Fruit fly (Drosophila melanogaster) whole organism, embryonic: Measurements from ENCODE around the gene CG12024.

ENCODE experiments used
- Bteb2 ChIP-seq: fragments of 200-800 bp; sonication (Bioruptor generic); optimal IDR thresholded peaks from 2 replicates; lab custom pipeline; 2016; ENCODE audit warnings: missing biosample characterization, missing genetic modification characterization
- CG10431 ChIP-seq: fragments of 200-800 bp; sonication (Bioruptor generic); optimal IDR thresholded peaks from 3 replicates; lab custom pipeline; 2018; ENCODE audit warnings: missing biosample characterization, mild to moderate bottlenecking, missing genetic modification characterization
- CG10543 ChIP-seq: fragments of 200-800 bp; sonication (Bioruptor generic); optimal IDR thresholded peaks from 3 replicates; lab custom pipeline; 2017; ENCODE audit warnings: missing biosample characterization, mild to moderate bottlenecking, missing genetic modification characterization, moderate library complexity
- CG10979 ChIP-seq: fragments of 200-800 bp; sonication (Bioruptor generic); optimal IDR thresholded peaks from 2 replicates; lab custom pipeline; 2018; ENCODE audit warnings: missing biosample characterization, mild to moderate bottlenecking, missing genetic modification characterization, moderate library complexity
- CG11398 ChIP-seq: fragments of 200-800 bp; sonication (Bioruptor generic); optimal IDR thresholded peaks from 2 replicates; lab custom pipeline; 2016; ENCODE audit warnings: missing biosample characterization, missing genetic modification characterization
- CG11456 ChIP-seq: fragments of 200-800 bp; sonication (Bioruptor generic); IDR thresholded peaks from 3 replicates; pipeline ENCODE4 v1.3.6; 2022; ENCODE audit warnings: missing biosample characterization, missing genetic modification characterization
- CG11695 ChIP-seq: fragments of 200-800 bp; sonication (Bioruptor generic); IDR thresholded peaks from 3 replicates; pipeline ENCODE4 v1.3.6; 2022; ENCODE audit warnings: missing biosample characterization, missing genetic modification characterization
- CG12236 ChIP-seq: fragments of 200-800 bp; sonication (Bioruptor generic); optimal IDR thresholded peaks from 2 replicates; lab custom pipeline; 2016; ENCODE audit warnings: missing biosample characterization, missing genetic modification characterization
- CG13287 ChIP-seq: fragments of 200-800 bp; sonication (Bioruptor generic); IDR thresholded peaks from 2 replicates; pipeline ENCODE4 v1.3.6; 2022; ENCODE audit warnings: missing biosample characterization, missing genetic modification characterization; ENCODE audit not compliant: partially characterized antibody
- CG13296 ChIP-seq: fragments of 200-800 bp; sonication (Bioruptor generic); optimal IDR thresholded peaks from 3 replicates; lab custom pipeline; 2018; ENCODE audit warnings: missing biosample characterization, mild to moderate bottlenecking, missing genetic modification characterization
- CG17385 ChIP-seq: fragments of 200-800 bp; sonication (Bioruptor generic); optimal IDR thresholded peaks from 3 replicates; lab custom pipeline; 2018; ENCODE audit warnings: missing biosample characterization, mild to moderate bottlenecking, missing genetic modification characterization
- CG2129 ChIP-seq: fragments of 200-800 bp; sonication (Bioruptor generic); IDR thresholded peaks from 2 replicates; pipeline ENCODE4 v1.3.6; 2022; ENCODE audit warnings: missing biosample characterization, missing genetic modification characterization; ENCODE audit not compliant: partially characterized antibody
- CG30403 ChIP-seq: fragments of 200-800 bp; sonication (Bioruptor generic); optimal IDR thresholded peaks from 3 replicates; lab custom pipeline; 2016; ENCODE audit warnings: missing biosample characterization, missing genetic modification characterization
- CG31441 ChIP-seq: fragments of 200-800 bp; sonication (Bioruptor generic); IDR thresholded peaks from 2 replicates; pipeline ENCODE4 v1.3.6; 2022; ENCODE audit warnings: missing biosample characterization, missing genetic modification characterization
- CG42726 ChIP-seq: fragments of 200-800 bp; sonication (Bioruptor generic); IDR thresholded peaks from 2 replicates; pipeline ENCODE4 v1.3.6; 2022; ENCODE audit warnings: missing biosample characterization, missing genetic modification characterization; ENCODE audit not compliant: partially characterized antibody
- CG4404 ChIP-seq: fragments of 200-800 bp; sonication (Bioruptor generic); IDR thresholded peaks from 2 replicates; pipeline ENCODE4 v1.3.6; 2022; ENCODE audit warnings: missing biosample characterization, missing genetic modification characterization
- CG9817 ChIP-seq: fragments of 200-800 bp; sonication (Bioruptor generic); optimal IDR thresholded peaks from 2 replicates; lab custom pipeline; 2018; ENCODE audit warnings: missing biosample characterization, mild to moderate bottlenecking, missing genetic modification characterization, moderate library complexity
- Dfd ChIP-seq, 2 experiments: fragments of >200 bp; optimal IDR thresholded peaks; 2 replicates each; lab custom pipeline; 2017; ENCODE audit warnings: missing biosample characterization in 2 of 2, missing genetic modification characterization in 2 of 2
- Dref ChIP-seq: fragments of 200-800 bp; sonication (Bioruptor generic); IDR thresholded peaks from 2 replicates; pipeline ENCODE4 v1.3.6; 2022; ENCODE audit warnings: missing biosample characterization, missing genetic modification characterization
- Fer1 ChIP-seq: fragments of 200-800 bp; sonication (Bioruptor generic); optimal IDR thresholded peaks from 2 replicates; lab custom pipeline; 2017; ENCODE audit warnings: missing biosample characterization, mild to moderate bottlenecking, missing genetic modification characterization
- HLH3B ChIP-seq: fragments of 200-800 bp; sonication (Bioruptor generic); IDR thresholded peaks from 2 replicates; pipeline ENCODE4 v1.3.6; 2022; ENCODE audit warnings: missing biosample characterization, missing genetic modification characterization
- HLH4C ChIP-seq: fragments of 200-800 bp; sonication (Bioruptor generic); IDR thresholded peaks from 3 replicates; pipeline ENCODE4 v1.3.6; 2022; ENCODE audit warnings: missing biosample characterization, missing genetic modification characterization; ENCODE audit not compliant: partially characterized antibody
- HmgZ ChIP-seq: fragments of 200-800 bp; sonication (Bioruptor generic); optimal IDR thresholded peaks from 2 replicates; lab custom pipeline; 2018; ENCODE audit warnings: missing biosample characterization, mild to moderate bottlenecking, missing genetic modification characterization
- Lhr ChIP-seq: fragments of 200-800 bp; sonication (Bioruptor generic); optimal IDR thresholded peaks from 3 replicates; lab custom pipeline; 2017; ENCODE audit warnings: mild to moderate bottlenecking, missing biosample characterization, missing genetic modification reagents, missing genetic modification characterization
- Opbp ChIP-seq: fragments of 200-800 bp; sonication (Bioruptor generic); IDR thresholded peaks from 3 replicates; pipeline ENCODE4 v1.3.6; 2022; ENCODE audit warnings: missing biosample characterization, missing genetic modification characterization; ENCODE audit not compliant: partially characterized antibody
- Pdp1 ChIP-seq, 2 experiments: fragments of 200-800 bp; sonication (Bioruptor generic); optimal IDR thresholded peaks; 3 replicates each; lab custom pipeline; 2016; ENCODE audit warnings: missing biosample characterization in 2 of 2, missing genetic modification characterization in 2 of 2, mild to moderate bottlenecking in 1 of 2, moderate library complexity in 1 of 2
- Rx ChIP-seq: fragments of 200-800 bp; sonication (Bioruptor generic); IDR thresholded peaks from 2 replicates; pipeline ENCODE4 v1.3.6; 2022; ENCODE audit warnings: missing biosample characterization, missing genetic modification characterization
- TFAM ChIP-seq: fragments of 200-800 bp; sonication (Bioruptor generic); optimal IDR thresholded peaks from 2 replicates; lab custom pipeline; 2017; ENCODE audit warnings: missing biosample characterization, missing genetic modification characterization, inconsistent platforms
- Xbp1 ChIP-seq: fragments of 200-800 bp; sonication (Bioruptor generic); optimal IDR thresholded peaks from 3 replicates; lab custom pipeline; 2016; ENCODE audit warnings: missing biosample characterization, mild to moderate bottlenecking, missing genetic modification characterization
- chinmo ChIP-seq: fragments of 200-800 bp; sonication (Bioruptor generic); IDR thresholded peaks from 4 replicates; pipeline ENCODE4 v1.3.6; 2022; ENCODE audit warnings: missing biosample characterization, missing genetic modification characterization; ENCODE audit not compliant: partially characterized antibody
- chm ChIP-seq: fragments of 200-800 bp; sonication (Bioruptor generic); IDR thresholded peaks from 2 replicates; pipeline ENCODE4 v1.3.6; 2022; ENCODE audit warnings: missing biosample characterization, missing genetic modification characterization
- disco-r ChIP-seq: fragments of 200-800 bp; sonication (Bioruptor generic); optimal IDR thresholded peaks from 2 replicates; lab custom pipeline; 2016; ENCODE audit warnings: missing biosample characterization, missing genetic modification characterization
- dm ChIP-seq: fragments of 200-800 bp; sonication (Bioruptor generic); optimal IDR thresholded peaks from 3 replicates; lab custom pipeline; 2016; ENCODE audit warnings: missing biosample characterization, missing genetic modification characterization
- dysf ChIP-seq: fragments of 200-800 bp; sonication (Bioruptor generic); IDR thresholded peaks from 3 replicates; pipeline ENCODE4 v1.3.6; 2022; ENCODE audit warnings: missing biosample characterization, missing genetic modification characterization
- fru ChIP-seq: fragments of >200 bp; optimal IDR thresholded peaks from 2 replicates; lab custom pipeline; 2017
- grn ChIP-seq: fragments of 200-800 bp; sonication (Bioruptor generic); optimal IDR thresholded peaks from 3 replicates; lab custom pipeline; 2017; ENCODE audit warnings: missing biosample characterization, missing genetic modification characterization
- gsb-n ChIP-seq: fragments of 200-800 bp; sonication (Bioruptor generic); optimal IDR thresholded peaks from 3 replicates; lab custom pipeline; 2018; ENCODE audit warnings: missing biosample characterization, mild to moderate bottlenecking, missing genetic modification characterization
- nerfin-1 ChIP-seq: fragments of 200-800 bp; sonication (Bioruptor generic); optimal IDR thresholded peaks from 3 replicates; lab custom pipeline; 2019; ENCODE audit warnings: missing biosample characterization, mild to moderate bottlenecking, missing genetic modification characterization, moderate library complexity
- nom ChIP-seq: fragments of 200-800 bp; sonication (Bioruptor generic); optimal IDR thresholded peaks from 2 replicates; lab custom pipeline; 2017; ENCODE audit warnings: missing biosample characterization, missing genetic modification characterization, mild to moderate bottlenecking, moderate library complexity, missing genetic modification reagents
- onecut ChIP-seq: fragments of 200-800 bp; sonication (Bioruptor generic); IDR thresholded peaks from 2 replicates; pipeline ENCODE4 v1.3.6; 2022; ENCODE audit warnings: missing biosample characterization, missing genetic modification characterization
- pfk ChIP-seq: fragments of 200-800 bp; sonication (Bioruptor generic); optimal IDR thresholded peaks from 2 replicates; lab custom pipeline; 2018; ENCODE audit warnings: missing biosample characterization, mild to moderate bottlenecking, missing genetic modification characterization, moderate library complexity
- sd ChIP-seq: fragments of 200-800 bp; sonication (Bioruptor generic); optimal IDR thresholded peaks from 3 replicates; lab custom pipeline; 2018; ENCODE audit warnings: missing biosample characterization, mild to moderate bottlenecking, missing genetic modification characterization, moderate library complexity
- sob ChIP-seq: fragments of 200-800 bp; sonication (Bioruptor generic); IDR thresholded peaks from 2 replicates; pipeline ENCODE4 v1.3.6; 2022; ENCODE audit warnings: missing biosample characterization, missing genetic modification characterization
- tap ChIP-seq: fragments of 200-800 bp; optimal IDR thresholded peaks from 3 replicates; lab custom pipeline; 2019; ENCODE audit warnings: missing biosample characterization, mild to moderate bottlenecking, missing genetic modification characterization, moderate library complexity
- tio ChIP-seq: fragments of 200-800 bp; sonication (Bioruptor generic); optimal IDR thresholded peaks from 2 replicates; lab custom pipeline; 2017; ENCODE audit warnings: missing biosample characterization, missing genetic modification characterization, inconsistent platforms
- tna ChIP-seq: fragments of 200-800 bp; sonication (Bioruptor generic); IDR thresholded peaks from 2 replicates; pipeline ENCODE4 v1.3.6; 2022; ENCODE audit warnings: missing biosample characterization, missing genetic modification characterization; ENCODE audit not compliant: partially characterized antibody
- toy ChIP-seq: fragments of 200-800 bp; sonication (Bioruptor generic); IDR thresholded peaks from 2 replicates; pipeline ENCODE4 v1.3.6; 2022; ENCODE audit warnings: missing biosample characterization, missing genetic modification characterization
- twi ChIP-seq: fragments of 200-800 bp; optimal IDR thresholded peaks from 2 replicates; lab custom pipeline; 2019; ENCODE audit warnings: missing biosample characterization, mild to moderate bottlenecking, missing genetic modification characterization, moderate library complexity
- vnd ChIP-seq: fragments of 200-800 bp; sonication (Bioruptor generic); IDR thresholded peaks from 3 replicates; pipeline ENCODE4 v1.3.6; 2022; ENCODE audit warnings: missing biosample characterization, missing genetic modification characterization; ENCODE audit not compliant: partially characterized antibody
- wdn ChIP-seq: fragments of 200-800 bp; sonication (Bioruptor generic); IDR thresholded peaks from 2 replicates; pipeline ENCODE4 v1.3.6; 2022; ENCODE audit warnings: missing biosample characterization, missing genetic modification characterization

The CG12024 gene

dm6 chr3L:1882868-1883554 lies 26.0 kb downstream of the CG12024 start, which contains the start of gene CG13937 (continued):
- no peak for TF ChIP-seq vnd (GFP tag; lab: Robert Waterston, UW)
- no peak for TF ChIP-seq CG31441 (GFP tag; lab: Robert Waterston, UW)
- TF ChIP-seq Fer1 (GFP tag; lab: Kevin White, UChicago), result peak; percentile 11
- TF ChIP-seq CG11398 (GFP tag; lab: Kevin White, UChicago), result no peak
- TF ChIP-seq wdn (GFP tag; lab: Robert Waterston, UW), result no peak
- no peak for TF ChIP-seq CG4404
- no peak for TF ChIP-seq Xbp1 (GFP tag; lab: Kevin White, UChicago)
- peak; percentile 55 for TF ChIP-seq sd (tag; lab: Kevin White, UChicago)
- no peak for TF ChIP-seq sob (GFP tag; lab: Robert Waterston, UW)
- no peak for TF ChIP-seq CG11456
- peak; percentile 35; the same call in 1 of the 2 replicates for TF ChIP-seq CG13287 (GFP tag; lab: Robert Waterston, UW)
- no peak for TF ChIP-seq pfk (GFP tag; lab: Kevin White, UChicago)
- TF ChIP-seq CG17385 (GFP tag; lab: Kevin White, UChicago), result no peak
- no peak for TF ChIP-seq CG2129 (GFP tag; lab: Robert Waterston, UW)
- TF ChIP-seq Opbp, result no peak
- no peak for TF ChIP-seq disco-r (GFP tag; lab: Kevin White, UChicago)
- peak; percentile 38; the same call in 1 of the 2 replicates for TF ChIP-seq onecut (GFP tag; lab: Robert Waterston, UW)
- no peak for TF ChIP-seq HLH3B (GFP tag; lab: Robert Waterston, UW)
- no peak for TF ChIP-seq Dfd (GFP tag; optimal IDR thresholded peaks at IDR 0.05; lab: Kevin White, UChicago)
- TF ChIP-seq grn, result no peak
- no peak for TF ChIP-seq tio (GFP tag; lab: Kevin White, UChicago)
- no peak for TF ChIP-seq Rx (GFP tag; lab: Robert Waterston, UW)
- TF ChIP-seq HLH4C, result no peak
- TF ChIP-seq Dref (GFP tag; lab: Robert Waterston, UW), result no peak
- TF ChIP-seq CG9817 (tag; lab: Kevin White, UChicago), result no peak
- no peak for TF ChIP-seq gsb-n (tag; lab: Kevin White, UChicago)
- no peak for TF ChIP-seq CG42726
- TF ChIP-seq nerfin-1 (tag; lab: Kevin White, UChicago), result peak; percentile 44
- TF ChIP-seq Bteb2 (GFP tag; lab: Kevin White, UChicago), result no peak
- TF ChIP-seq twi (tag; lab: Kevin White, UChicago), result no peak
- no peak for TF ChIP-seq fru (lab: Kevin White, UChicago)
- TF ChIP-seq CG10979 (tag; lab: Kevin White, UChicago), result no peak
- TF ChIP-seq dm, result no peak
- no peak for TF ChIP-seq CG30403 (GFP tag; lab: Kevin White, UChicago)
- no peak for TF ChIP-seq toy (GFP tag; lab: Robert Waterston, UW)
- 0 out of 4 replicates have a peak, but pooled peaks have one; percentile 60 for TF ChIP-seq chinmo (GFP tag; lab: Robert Waterston, UW)
- TF ChIP-seq chm, result no peak
- no peak for TF ChIP-seq CG12236 (GFP tag; lab: Kevin White, UChicago)
- TF ChIP-seq tna (GFP tag; lab: Robert Waterston, UW), result 0 out of 2 replicates have a peak, but pooled peaks have one; percentile 25
- TF ChIP-seq dysf (GFP tag; lab: Robert Waterston, UW), result no peak
- TF ChIP-seq CG10543 (GFP tag; lab: Kevin White, UChicago), result peak; percentile 46
- TF ChIP-seq tap (tag; lab: Kevin White, UChicago), result peak; percentile 7
- 0 out of 3 replicates have a peak, but pooled peaks have one; percentile 9 for TF ChIP-seq CG11695 (GFP tag; lab: Robert Waterston, UW)
- no peak for TF ChIP-seq Pdp1 (GFP tag; optimal IDR thresholded peaks at IDR 0.05; lab: Kevin White, UChicago)
- TF ChIP-seq CG10431, result no peak
- no peak for TF ChIP-seq Lhr (GFP tag; lab: Kevin White, UChicago)
- no peak for TF ChIP-seq HmgZ (tag; lab: Kevin White, UChicago)
- TF ChIP-seq CG13296, result no peak
- no peak for TF ChIP-seq TFAM
- TF ChIP-seq nom (GFP tag; lab: Kevin White, UChicago), result no peak
